Fruit fly (Drosophila melanogaster): ENCODE results near the gene Boh2.

Gene Boh2

dm6 chr2L:11169904-11170303 is 8.9 kb upstream of the Boh2 start (continued):
- TF ChIP-seq Mes4 (GFP tag; optimal IDR thresholded peaks at IDR 0.05) (no peak), CG12219 (GFP tag; optimal IDR thresholded peaks at IDR 0.05) (no peak), Gug (GFP tag; IDR thresholded peaks at IDR 0.05) (peak; percentile 35; the same call in 1 of the 4 replicates), ken (GFP tag; IDR thresholded peaks at IDR 0.05) (no peak), CG7372 (GFP tag; IDR thresholded peaks at IDR 0.05) (peak; percentile 77), CG31365 (tag; optimal IDR thresholded peaks at IDR 0.05) (no peak), CG4707 (GFP tag; optimal IDR thresholded peaks at IDR 0.05) (no peak), chinmo (GFP tag; IDR thresholded peaks at IDR 0.05; ENCODE audit: partially characterized antibody) (no peak), CG10959 (GFP tag; IDR thresholded peaks at IDR 0.05) (no peak), CG8388 (GFP tag; optimal IDR thresholded peaks at IDR 0.05) (peak; percentile 51), CG7987 (GFP tag; optimal IDR thresholded peaks at IDR 0.05) (no peak), CG3065 (GFP tag; optimal IDR thresholded peaks at IDR 0.05) (no peak), sr (GFP tag; IDR thresholded peaks at IDR 0.05) (no peak), Ptx1 (GFP tag; IDR thresholded peaks at IDR 0.05) (peak; percentile 20; the same call in 1 of the 2 replicates), Rx (GFP tag; IDR thresholded peaks at IDR 0.05) (no peak), CG5245 (GFP tag; optimal IDR thresholded peaks at IDR 0.05) (no peak), sens (GFP tag) (peak; percentile 22), CG31224 (GFP tag; IDR thresholded peaks at IDR 0.05) (no peak), al (GFP tag; IDR thresholded peaks at IDR 0.05) (peak; percentile 29; the same call in 1 of the 2 replicates), az2 (GFP tag; optimal IDR thresholded peaks at IDR 0.05) (no peak), CG6854 (GFP tag; optimal IDR thresholded peaks at IDR 0.05) (no peak), lbe (GFP tag; optimal IDR thresholded peaks at IDR 0.05) (no peak), CG4424 (GFP tag; optimal IDR thresholded peaks at IDR 0.05) (no peak), exex (tag; optimal IDR thresholded peaks at IDR 0.05) (no peak), sim (GFP tag; IDR thresholded peaks at IDR 0.05) (no peak), HHEX (GFP tag; optimal IDR thresholded peaks at IDR 0.05) (no peak), zfh2 (GFP tag; optimal IDR thresholded peaks at IDR 0.05) (no peak), emc (GFP tag; optimal IDR thresholded peaks at IDR 0.05) (no peak), corto (GFP tag; optimal IDR thresholded peaks at IDR 0.05) (no peak), bcd (GFP tag; optimal IDR thresholded peaks at IDR 0.05) (peak; percentile 6), Dad (GFP tag; optimal IDR thresholded peaks at IDR 0.05) (no peak), Ada2b (GFP tag; IDR thresholded peaks at IDR 0.05) (no peak), bab2 (GFP tag; optimal IDR thresholded peaks at IDR 0.05) (no peak)

- TF ChIP-seq CG8290 (GFP tag; optimal IDR thresholded peaks at IDR 0.05) (no peak), CG8290 (tag; optimal IDR thresholded peaks at IDR 0.05) (no peak), CG11456 (GFP tag; IDR thresholded peaks at IDR 0.05) (0 out of 3 replicates have a peak, but pooled peaks have one; percentile 43), bcd (GFP tag; optimal IDR thresholded peaks at IDR 0.05) (no peak), sd (tag; optimal IDR thresholded peaks at IDR 0.05) (peak; percentile 2), CG2678 (tag; optimal IDR thresholded peaks at IDR 0.05) (no peak), odd (GFP tag; optimal IDR thresholded peaks at IDR 0.05) (no peak), hth (optimal IDR thresholded peaks at IDR 0.05) (no peak), CG17186 (GFP tag; optimal IDR thresholded peaks at IDR 0.05) (no peak), CG18262 (tag; optimal IDR thresholded peaks at IDR 0.05) (no peak), onecut (GFP tag; IDR thresholded peaks at IDR 0.05) (no peak), chinmo (GFP tag; IDR thresholded peaks at IDR 0.05; ENCODE audit: partially characterized antibody) (0 out of 4 replicates have a peak, but pooled peaks have one; percentile 51), sc (optimal IDR thresholded peaks at IDR 0.05) (no peak), sc (GFP tag; optimal IDR thresholded peaks at IDR 0.05) (no peak), eve (GFP tag; optimal IDR thresholded peaks at IDR 0.05) (no peak), CG12769 (tag; optimal IDR thresholded peaks at IDR 0.05) (peak; percentile 82), CG11093 (GFP tag; IDR thresholded peaks at IDR 0.05) (no peak), cas (GFP tag; IDR thresholded peaks at IDR 0.05) (0 out of 2 replicates have a peak, but pooled peaks have one; percentile 16), Med (GFP tag) (peak; percentile 60)
These were observed 8.3 kb upstream of the Boh2 start for dm6 chr2L:11170549-11170948.

All from whole organism, embryonic.